Worm (Caenorhabditis elegans) whole organism, early embryonic: ENCODE measurements around the gene npr-6.

Experiments
- B0310.2 ChIP-seq: sonication (generic microtip); optimal IDR thresholded peaks from 2 replicates; lab custom pipeline; 2016; ENCODE audit warnings: mild to moderate bottlenecking, missing genetic modification characterization, missing compliant biosample characterization
- F13C5.2 ChIP-seq: sonication (generic microtip); optimal IDR thresholded peaks from 2 replicates; lab custom pipeline; 2017; ENCODE audit warnings: mild to moderate bottlenecking, missing genetic modification characterization, inconsistent platforms, missing compliant biosample characterization
- aly-1 ChIP-seq: sonication (generic microtip); optimal IDR thresholded peaks from 2 replicates; lab custom pipeline; 2016; ENCODE audit warnings: missing genetic modification characterization, missing compliant biosample characterization
- ama-1 ChIP-seq: fragments of 150-350 bp; optimal IDR thresholded peaks from 2 replicates; lab custom pipeline; 2014
- ceh-13 ChIP-seq: fragments of 200-800 bp; sonication (Bioruptor generic); optimal IDR thresholded peaks from 2 replicates; lab custom pipeline; 2018; ENCODE audit warnings: mild to moderate bottlenecking, missing genetic modification characterization, missing compliant biosample characterization
- ceh-36 ChIP-seq: sonication (generic microtip); optimal IDR thresholded peaks from 2 replicates; lab custom pipeline; 2016; ENCODE audit warnings: missing genetic modification characterization, inconsistent platforms, missing compliant biosample characterization
- ets-7 ChIP-seq: sonication (generic microtip); optimal IDR thresholded peaks from 2 replicates; lab custom pipeline; 2016; ENCODE audit warnings: missing genotype, missing genetic modification characterization, missing compliant biosample characterization
- flt-1 ChIP-seq: fragments of 200-800 bp; sonication (Bioruptor generic); IDR thresholded peaks from 2 replicates; pipeline ENCODE4 v1.3.6; 2022; ENCODE audit warnings: missing genetic modification characterization, missing compliant biosample characterization
- hmbx-1 ChIP-seq: sonication (generic microtip); optimal IDR thresholded peaks from 2 replicates; lab custom pipeline; 2016; ENCODE audit warnings: mild to moderate bottlenecking, missing genetic modification characterization, missing compliant biosample characterization
- hmg-4 ChIP-seq: fragments of 200-800 bp; sonication (Bioruptor generic); optimal IDR thresholded peaks from 2 replicates; lab custom pipeline; 2018; ENCODE audit warnings: mild to moderate bottlenecking, missing genetic modification characterization, missing compliant biosample characterization
- hnd-1 ChIP-seq: sonication (generic microtip); optimal IDR thresholded peaks from 2 replicates; lab custom pipeline; 2016; ENCODE audit warnings: missing genetic modification characterization, missing compliant biosample characterization
- pes-1 ChIP-seq: fragments of 200-800 bp; sonication (Bioruptor generic); IDR thresholded peaks from 2 replicates; pipeline ENCODE4 v1.3.6; 2022; ENCODE audit warnings: missing genetic modification reagents, missing genetic modification characterization, missing compliant biosample characterization
- scrt-1 ChIP-seq: fragments of 200-800 bp; sonication (Bioruptor generic); IDR thresholded peaks from 2 replicates; pipeline ENCODE4 v1.3.6; 2022; ENCODE audit warnings: missing genetic modification characterization, missing compliant biosample characterization
- sea-1 ChIP-seq: fragments of 200-800 bp; sonication (Bioruptor generic); conservative IDR thresholded peaks from 2 replicates; pipeline ENCODE4 v1.3.6; 2022; ENCODE audit warnings: missing genetic modification characterization, missing compliant biosample characterization
- tbx-11 ChIP-seq: fragments of 200-800 bp; sonication (Bioruptor generic); IDR thresholded peaks from 2 replicates; pipeline ENCODE4 v1.3.6; 2022; ENCODE audit warnings: missing genetic modification characterization, missing compliant biosample characterization
- tbx-37 ChIP-seq: fragments of 200-800 bp; sonication (Bioruptor generic); conservative IDR thresholded peaks from 2 replicates; pipeline ENCODE4 v1.3.6; 2022; ENCODE audit warnings: missing genetic modification reagents, missing genetic modification characterization, missing compliant biosample characterization
- tra-4 ChIP-seq: sonication (generic microtip); optimal IDR thresholded peaks from 2 replicates; lab custom pipeline; 2017; ENCODE audit warnings: missing genetic modification characterization, missing compliant biosample characterization

npr-6 gene

ce11 chrX:10260035-10260434, 25.5 kb downstream of the npr-6 start, which contains the start of gene C32A9.1:
TSS of gene C32A9.1 (minus strand) at chrX:10260135.
- TF ChIP-seq tbx-11 (no peak), ets-7 (tag; lab: Kevin White, UChicago) (no peak), aly-1 (tag; lab: Kevin White, UChicago) (no peak), flt-1 (GFP tag; lab: Robert Waterston, UW) (no peak), ceh-13 (GFP tag; lab: Kevin White, UChicago) (no peak), B0310.2 (tag; lab: Kevin White, UChicago) (no peak), scrt-1 (GFP tag; lab: Robert Waterston, UW) (no peak), tra-4 (tag; lab: Kevin White, UChicago) (no peak), hmg-4 (GFP tag; lab: Kevin White, UChicago) (no peak), ceh-36 (tag; lab: Kevin White, UChicago) (no peak), ama-1 (lab: Kevin White, UChicago) (no peak), F13C5.2 (tag; lab: Kevin White, UChicago) (no peak), hnd-1 (tag; lab: Kevin White, UChicago) (no peak), hmbx-1 (tag; lab: Kevin White, UChicago) (no peak), sea-1 (GFP tag; lab: Robert Waterston, UW) (no peak), pes-1 (no peak), tbx-37 (GFP tag; lab: Robert Waterston, UW) (no peak)

ce11 chrX:10254068-10254467, 31.5 kb downstream of the npr-6 start:
- no peak for TF ChIP-seq sea-1 (GFP tag; lab: Robert Waterston, UW)
- no peak for TF ChIP-seq pes-1
- TF ChIP-seq hmg-4 (GFP tag; lab: Kevin White, UChicago) = no peak
- TF ChIP-seq tbx-37 (GFP tag; lab: Robert Waterston, UW) = no peak
- TF ChIP-seq tra-4 (tag; lab: Kevin White, UChicago) = no peak
- TF ChIP-seq hnd-1 (tag; lab: Kevin White, UChicago) = no peak
- TF ChIP-seq aly-1 (tag; lab: Kevin White, UChicago) = no peak
- no peak for TF ChIP-seq F13C5.2 (tag; lab: Kevin White, UChicago)
- TF ChIP-seq tbx-11 = no peak

- no peak for TF ChIP-seq tbx-11
- no peak for TF ChIP-seq scrt-1 (GFP tag; lab: Robert Waterston, UW)
- TF ChIP-seq ama-1 (lab: Kevin White, UChicago) = no peak
- no peak for TF ChIP-seq ets-7 (tag; lab: Kevin White, UChicago)
- TF ChIP-seq ceh-13 (GFP tag; lab: Kevin White, UChicago) = no peak
- TF ChIP-seq flt-1 (GFP tag; lab: Robert Waterston, UW) = no peak
- no peak for TF ChIP-seq sea-1 (GFP tag; lab: Robert Waterston, UW)
- TF ChIP-seq hmbx-1 (tag; lab: Kevin White, UChicago) = no peak
Measured at ce11 chrX:10252781-10253180, 32.8 kb downstream of the npr-6 start, which contains the start of gene C14H10.2. TSS of gene C14H10.2 (minus strand) at chrX:10252881.

ce11 chrX:10249685-10250084, 35.8 kb downstream of the npr-6 start:
- no peak for TF ChIP-seq ceh-36 (tag; lab: Kevin White, UChicago)
- no peak for TF ChIP-seq pes-1
- TF ChIP-seq hmbx-1 (tag; lab: Kevin White, UChicago) = no peak
- no peak for TF ChIP-seq hnd-1 (tag; lab: Kevin White, UChicago)
- no peak for TF ChIP-seq tbx-11
- no peak for TF ChIP-seq B0310.2 (tag; lab: Kevin White, UChicago)
- TF ChIP-seq sea-1 (GFP tag; lab: Robert Waterston, UW) = no peak
- TF ChIP-seq aly-1 (tag; lab: Kevin White, UChicago) = no peak
- TF ChIP-seq flt-1 (GFP tag; lab: Robert Waterston, UW) = no peak
- no peak for TF ChIP-seq hmg-4 (GFP tag; lab: Kevin White, UChicago)
- TF ChIP-seq ets-7 (tag; lab: Kevin White, UChicago) = no peak
- no peak for TF ChIP-seq scrt-1 (GFP tag; lab: Robert Waterston, UW)
- no peak for TF ChIP-seq ama-1 (lab: Kevin White, UChicago)
- no peak for TF ChIP-seq ceh-13 (GFP tag; lab: Kevin White, UChicago)
- no peak for TF ChIP-seq tbx-37 (GFP tag; lab: Robert Waterston, UW)
- TF ChIP-seq F13C5.2 (tag; lab: Kevin White, UChicago) = no peak
- no peak for TF ChIP-seq tra-4 (tag; lab: Kevin White, UChicago)

- TF ChIP-seq pes-1 = no peak
- TF ChIP-seq scrt-1 (GFP tag; lab: Robert Waterston, UW) = no peak
Measured at ce11 chrX:10245617-10246016, 39.9 kb downstream of the npr-6 start.

ce11 chrX:10240939-10241338, 44.6 kb downstream of the npr-6 start, which contains the start of gene str-74:
TSS of gene str-74 (minus strand) at chrX:10241039.
- TF ChIP-seq ceh-36 (tag; lab: Kevin White, UChicago) (no peak), B0310.2 (tag; lab: Kevin White, UChicago) (no peak)

- TF ChIP-seq ceh-13 (GFP tag; lab: Kevin White, UChicago) (no peak), scrt-1 (GFP tag; lab: Robert Waterston, UW) (no peak)
Measured at ce11 chrX:10238146-10238749, 47.3 kb downstream of the npr-6 start.

- no peak for TF ChIP-seq sea-1 (GFP tag; lab: Robert Waterston, UW)
- no peak for TF ChIP-seq tbx-37 (GFP tag; lab: Robert Waterston, UW)
- no peak for TF ChIP-seq hmbx-1 (tag; lab: Kevin White, UChicago)
- TF ChIP-seq hnd-1 (tag; lab: Kevin White, UChicago) = no peak
- TF ChIP-seq ceh-13 (GFP tag; lab: Kevin White, UChicago) = no peak
- no peak for TF ChIP-seq flt-1 (GFP tag; lab: Robert Waterston, UW)
Measured at ce11 chrX:10236844-10237243, 48.7 kb downstream of the npr-6 start, which contains the start of gene zipt-13. TSS of gene zipt-13 (minus strand) at chrX:10236944.
